Worm (Caenorhabditis elegans): ENCODE data around the gene ZC196.5.

DNA sequence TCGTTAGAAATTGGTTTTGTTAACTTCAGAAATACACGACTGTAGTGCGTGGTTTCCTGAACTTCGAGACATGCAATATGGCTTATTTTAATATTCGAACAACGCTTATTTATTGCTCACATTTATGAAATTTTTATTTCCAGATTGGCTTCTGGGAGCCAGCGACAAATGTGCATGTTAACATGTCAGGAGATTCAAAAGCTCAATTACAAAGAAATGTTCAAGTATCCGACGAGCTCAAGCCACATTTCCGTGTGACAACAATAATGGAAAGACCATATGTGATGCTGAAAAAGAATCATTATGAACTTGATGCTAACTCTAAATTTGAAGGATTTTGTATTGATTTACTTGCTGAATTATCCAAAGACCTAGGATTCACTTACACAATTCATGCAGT, 10.8 kb upstream of the ZC196.5 start:
- TF ChIP-seq bed-3 (GFP tag; optimal IDR thresholded peaks at IDR 0.05) (no peak), lsy-2 (tag; optimal IDR thresholded peaks at IDR 0.05) (no peak), lin-13 (tag; optimal IDR thresholded peaks at IDR 0.05) (no peak), pha-4 (tag; optimal IDR thresholded peaks at IDR 0.05) (no peak), unc-62 (GFP tag; optimal IDR thresholded peaks at IDR 0.05) (no peak), blmp-1 (tag; optimal IDR thresholded peaks at IDR 0.05) (no peak), mep-1 (tag; optimal IDR thresholded peaks at IDR 0.05) (no peak), unc-39 (tag; optimal IDR thresholded peaks at IDR 0.05) (no peak), ham-2 (GFP tag; optimal IDR thresholded peaks at IDR 0.05) (no peak)

All from whole organism, mixed stage, embryonic.